Worm (Caenorhabditis elegans) whole organism, L1 larva: ENCODE results near the gene cutl-21.
A peak's percentile ranks its signal among the peaks of the same experiment; 100 is the strongest.

ENCODE experiments used
- C16A3.4 ChIP-seq: fragments of 150-350 bp; optimal IDR thresholded peaks from 2 replicates; lab custom pipeline; 2014; ENCODE audit warnings: missing biosample characterization, missing genetic modification characterization
- alr-1 ChIP-seq: fragments of 200-800 bp; sonication (Bioruptor generic); optimal IDR thresholded peaks from 2 replicates; lab custom pipeline; 2018; ENCODE audit warnings: borderline replicate concordance, mild to moderate bottlenecking, missing genetic modification characterization, missing compliant biosample characterization
- ama-1 ChIP-seq: fragments of 150-350 bp; optimal IDR thresholded peaks from 2 replicates; lab custom pipeline; 2014
- blmp-1 ChIP-seq: fragments of 150-350 bp; optimal IDR thresholded peaks from 2 replicates; lab custom pipeline; 2014; ENCODE audit warnings: missing biosample characterization, missing genetic modification characterization
- ceh-63 ChIP-seq: fragments of 200-800 bp; sonication (Bioruptor generic); optimal IDR thresholded peaks from 2 replicates; lab custom pipeline; 2018; ENCODE audit warnings: mild to moderate bottlenecking, missing genetic modification characterization, missing compliant biosample characterization
- ceh-8 ChIP-seq: fragments of 200-800 bp; sonication (Bioruptor generic); optimal IDR thresholded peaks from 2 replicates; lab custom pipeline; 2018; ENCODE audit warnings: mild to moderate bottlenecking, missing genetic modification characterization, moderate library complexity, missing compliant biosample characterization
- ceh-88 ChIP-seq: fragments of 200-800 bp; sonication (Bioruptor generic); IDR thresholded peaks from 2 replicates; pipeline ENCODE4 v1.3.6; 2022; ENCODE audit warnings: missing genetic modification characterization, missing compliant biosample characterization
- dpl-1 ChIP-seq, 3 experiments: fragments of 150-350 bp in 2 of 3; sonication (generic microtip) in 1 of 3; optimal IDR thresholded peaks; 2 replicates each; lab custom pipeline; 2014 to 2017; ENCODE audit warnings: missing biosample characterization in 3 of 3, missing genetic modification characterization in 3 of 3, missing genetic modification reagents in 3 of 3
- dsc-1 ChIP-seq: sonication (generic microtip); optimal IDR thresholded peaks from 2 replicates; lab custom pipeline; 2016; ENCODE audit warnings: mild to moderate bottlenecking, missing genetic modification characterization, missing compliant biosample characterization
- efl-1 ChIP-seq, 4 experiments: fragments of 150-350 bp; optimal IDR thresholded peaks in 3 of 4; peaks in 1 of 4; 1 replicate in 1 of 4; 2 replicates in 3 of 4; lab custom pipeline; 2014; ENCODE audit warnings: missing biosample characterization in 2 of 4, missing genetic modification characterization in 2 of 4, missing genetic modification reagents in 2 of 4
- efl-3 ChIP-seq: fragments of 200-800 bp; sonication (Bioruptor generic); optimal IDR thresholded peaks from 2 replicates; lab custom pipeline; 2018; ENCODE audit warnings: mild to moderate bottlenecking, missing genetic modification characterization, missing compliant biosample characterization
- egl-13 ChIP-seq: sonication (generic microtip); optimal IDR thresholded peaks from 2 replicates; lab custom pipeline; 2016; ENCODE audit warnings: missing genotype, missing genetic modification reagents, missing genetic modification characterization, missing compliant biosample characterization
- elt-2 ChIP-seq: sonication (generic microtip); optimal IDR thresholded peaks from 2 replicates; lab custom pipeline; 2016; ENCODE audit warnings: missing genetic modification characterization, mild to moderate bottlenecking, inconsistent platforms, missing compliant biosample characterization, missing genetic modification reagents
- elt-3 ChIP-seq, 6 experiments: fragments of 150-350 bp in 1 of 6; sonication (generic microtip); optimal IDR thresholded peaks; 2 replicates each; lab custom pipeline; 2017 to 2018; ENCODE audit warnings: missing biosample characterization in 6 of 6, missing genetic modification characterization in 6 of 6, inconsistent platforms in 1 of 6
- ets-5 ChIP-seq: fragments of 200-800 bp; sonication (Bioruptor generic); IDR thresholded peaks from 2 replicates; pipeline ENCODE4 v1.3.6; 2022; ENCODE audit warnings: missing genetic modification characterization, missing compliant biosample characterization
- fkh-8 ChIP-seq: sonication (generic microtip); optimal IDR thresholded peaks from 2 replicates; lab custom pipeline; 2016; ENCODE audit warnings: mild to moderate bottlenecking, missing genetic modification characterization, missing compliant biosample characterization
- grh-1 ChIP-seq: fragments of 200-800 bp; sonication (Bioruptor generic); IDR thresholded peaks from 2 replicates; pipeline ENCODE4 v1.3.6; 2022; ENCODE audit warnings: missing genetic modification reagents, missing genetic modification characterization, missing compliant biosample characterization
- hlh-4 ChIP-seq: sonication (generic microtip); optimal IDR thresholded peaks from 2 replicates; lab custom pipeline; 2016; ENCODE audit warnings: mild to moderate bottlenecking, missing genetic modification characterization, missing compliant biosample characterization
- hpl-2 ChIP-seq: fragments of 150-350 bp; optimal IDR thresholded peaks from 2 replicates; lab custom pipeline; 2014; ENCODE audit warnings: missing biosample characterization, missing genetic modification reagents, missing genetic modification characterization
- jun-1 ChIP-seq: fragments of 150-350 bp; optimal IDR thresholded peaks from 2 replicates; lab custom pipeline; 2014; ENCODE audit warnings: missing biosample characterization, missing genetic modification reagents, missing genetic modification characterization
- lin-13 ChIP-seq: fragments of 150-350 bp; optimal IDR thresholded peaks from 2 replicates; lab custom pipeline; 2014; ENCODE audit warnings: missing biosample characterization, missing genetic modification reagents, missing genetic modification characterization
- lin-14 ChIP-seq: fragments of 200-800 bp; sonication (Bioruptor generic); optimal IDR thresholded peaks from 2 replicates; lab custom pipeline; 2018; ENCODE audit warnings: mild to moderate bottlenecking, missing genetic modification characterization, moderate library complexity, missing compliant biosample characterization
- lin-35 ChIP-seq, 2 experiments: fragments of 150-350 bp; optimal IDR thresholded peaks; 2 replicates each; lab custom pipeline; 2014; ENCODE audit warnings: missing biosample characterization in 2 of 2, missing genetic modification characterization in 2 of 2, missing genetic modification reagents in 2 of 2
- lir-3 ChIP-seq: sonication (generic microtip); optimal IDR thresholded peaks from 2 replicates; lab custom pipeline; 2016; ENCODE audit warnings: mild to moderate bottlenecking, missing genetic modification characterization, moderate library complexity, missing compliant biosample characterization; ENCODE audit not compliant: poor library complexity
- lsy-2 ChIP-seq, 2 experiments: fragments of 150-350 bp; optimal IDR thresholded peaks; 2 replicates each; lab custom pipeline; 2014; ENCODE audit warnings: missing biosample characterization in 2 of 2, missing genetic modification characterization in 2 of 2
- mdl-1 ChIP-seq, 2 experiments: fragments of 150-350 bp; optimal IDR thresholded peaks; 2 replicates each; lab custom pipeline; 2014 to 2017; ENCODE audit warnings: missing biosample characterization in 2 of 2, missing genetic modification characterization in 2 of 2, inconsistent platforms in 1 of 2
- mep-1 ChIP-seq: fragments of 150-350 bp; optimal IDR thresholded peaks from 2 replicates; lab custom pipeline; 2014; ENCODE audit warnings: missing biosample characterization, missing genetic modification characterization
- nhr-19 ChIP-seq: fragments of 200-800 bp; sonication (Bioruptor generic); conservative IDR thresholded peaks from 2 replicates; pipeline ENCODE4 v1.3.6; 2022; ENCODE audit warnings: missing genetic modification characterization, missing compliant biosample characterization
- nhr-20 ChIP-seq: sonication (generic microtip); optimal IDR thresholded peaks from 2 replicates; lab custom pipeline; 2016; ENCODE audit warnings: mild to moderate bottlenecking, missing genetic modification characterization, missing compliant biosample characterization
- nhr-47 ChIP-seq: sonication (generic microtip); optimal IDR thresholded peaks from 2 replicates; lab custom pipeline; 2016; ENCODE audit warnings: mild to moderate bottlenecking, missing genetic modification characterization, moderate library complexity, missing compliant biosample characterization
- nhr-71 ChIP-seq: sonication (generic microtip); optimal IDR thresholded peaks from 2 replicates; lab custom pipeline; 2016; ENCODE audit warnings: mild to moderate bottlenecking, missing genetic modification characterization, moderate library complexity, missing compliant biosample characterization
- nhr-76 ChIP-seq: sonication (generic microtip); optimal IDR thresholded peaks from 2 replicates; lab custom pipeline; 2017; ENCODE audit warnings: missing biosample characterization, missing genetic modification characterization
- nhr-85 ChIP-seq: sonication (generic microtip); peaks from one replicate; lab custom pipeline; 2016; ENCODE audit warnings: missing genetic modification characterization, inconsistent platforms, missing compliant biosample characterization
- nhr-90 ChIP-seq: sonication (generic microtip); optimal IDR thresholded peaks from 2 replicates; lab custom pipeline; 2016; ENCODE audit warnings: mild to moderate bottlenecking, missing genetic modification characterization, missing compliant biosample characterization; ENCODE audit not compliant: poor library complexity
- pag-3 ChIP-seq: sonication (generic microtip); optimal IDR thresholded peaks from 2 replicates; lab custom pipeline; 2017; ENCODE audit warnings: missing genetic modification characterization, mild to moderate bottlenecking, missing compliant biosample characterization, antibody characterized with exemption, borderline replicate concordance; ENCODE audit not compliant: insufficient read depth
- pax-3 ChIP-seq: fragments of 200-800 bp; sonication (Bioruptor generic); optimal IDR thresholded peaks from 2 replicates; lab custom pipeline; 2018; ENCODE audit warnings: mild to moderate bottlenecking, missing genetic modification characterization, moderate library complexity, missing compliant biosample characterization
- rnt-1 ChIP-seq: sonication (generic microtip); optimal IDR thresholded peaks from 2 replicates; lab custom pipeline; 2016; ENCODE audit warnings: mild to moderate bottlenecking, missing genetic modification characterization, moderate library complexity, missing compliant biosample characterization
- skn-1 ChIP-seq: fragments of 150-350 bp; optimal IDR thresholded peaks from 2 replicates; lab custom pipeline; 2014; ENCODE audit warnings: missing biosample characterization, missing genetic modification characterization
- snu-23 ChIP-seq: sonication (generic microtip); optimal IDR thresholded peaks from 2 replicates; lab custom pipeline; 2016; ENCODE audit warnings: missing genetic modification characterization, missing compliant biosample characterization
- sox-4 ChIP-seq: sonication (generic microtip); optimal IDR thresholded peaks from 2 replicates; lab custom pipeline; 2016; ENCODE audit warnings: missing genetic modification characterization, missing compliant biosample characterization
- swsn-7 ChIP-seq: sonication (generic microtip); optimal IDR thresholded peaks from 2 replicates; lab custom pipeline; 2016; ENCODE audit warnings: missing genetic modification characterization, missing compliant biosample characterization
- tbx-2 ChIP-seq: sonication (generic microtip); optimal IDR thresholded peaks from 2 replicates; lab custom pipeline; 2016; ENCODE audit warnings: missing genetic modification characterization, missing compliant biosample characterization
- tlp-1 ChIP-seq: fragments of 150-350 bp; optimal IDR thresholded peaks from 2 replicates; lab custom pipeline; 2014; ENCODE audit warnings: missing biosample characterization, missing genetic modification characterization
- unc-62 ChIP-seq: fragments of 150-350 bp; optimal IDR thresholded peaks from 2 replicates; lab custom pipeline; 2014; ENCODE audit warnings: missing biosample characterization, missing genetic modification reagents, missing genetic modification characterization
- vab-15 ChIP-seq: sonication (generic microtip); optimal IDR thresholded peaks from 2 replicates; lab custom pipeline; 2017; ENCODE audit warnings: missing genotype, mild to moderate bottlenecking, missing genetic modification characterization, missing compliant biosample characterization
- xbp-1 ChIP-seq: sonication (generic microtip); optimal IDR thresholded peaks from 2 replicates; lab custom pipeline; 2016; ENCODE audit warnings: missing genetic modification characterization, missing compliant biosample characterization
- ztf-4 ChIP-seq: fragments of 150-350 bp; optimal IDR thresholded peaks from 2 replicates; lab custom pipeline; 2014; ENCODE audit warnings: missing biosample characterization, missing genetic modification characterization

Gene cutl-21

ce11 chrX:1010627-1011452, 6.7 kb downstream of the cutl-21 start:
- TF ChIP-seq swsn-7 (tag; lab: Kevin White, UChicago) (peak; percentile 38), ets-5 (GFP tag; lab: Robert Waterston, UW) (no peak), elt-3 (tag; optimal IDR thresholded peaks at IDR 0.05; lab: Kevin White, UChicago) (peak; percentile 0 to 83 (median 29)), sox-4 (tag; lab: Kevin White, UChicago) (peak; percentile 25), nhr-85 (tag; lab: Kevin White, UChicago) (peak; percentile 93), efl-3 (GFP tag; lab: Kevin White, UChicago) (no peak), alr-1 (tag; lab: Kevin White, UChicago) (no peak), pag-3 (tag; lab: Kevin White, UChicago) (peak; percentile 21), lin-35 (GFP tag; optimal IDR thresholded peaks at IDR 0.05; lab: Kevin White, UChicago) (peak in 1 of 2 experiments; percentile 76), lsy-2 (tag; optimal IDR thresholded peaks at IDR 0.05; lab: Kevin White, UChicago) (peak; percentile 34 to 62), snu-23 (peak; percentile 82), hlh-4 (tag; lab: Kevin White, UChicago) (no peak), tlp-1 (tag; lab: Kevin White, UChicago) (no peak), ztf-4 (tag; lab: Kevin White, UChicago) (peak; percentile 56), nhr-76 (tag; lab: Kevin White, UChicago) (no peak), mdl-1 (tag; optimal IDR thresholded peaks at IDR 0.05; lab: Kevin White, UChicago) (peak in 1 of 2 experiments; percentile 63), rnt-1 (tag; lab: Kevin White, UChicago) (peak; percentile 33), skn-1 (peak; percentile 68), vab-15 (tag; lab: Kevin White, UChicago) (peak; percentile 91), unc-62 (GFP tag; lab: Kevin White, UChicago) (no peak), efl-1 (optimal IDR thresholded peaks at IDR 0.05; lab: Kevin White, UChicago) (peak; percentile 1 to 16), efl-1 (GFP tag; optimal IDR thresholded peaks at IDR 0.05 in 1 of 2; lab: Kevin White, UChicago) (peak in 1 of 2 experiments; percentile 91), C16A3.4 (tag; lab: Kevin White, UChicago) (peak; percentile 38), blmp-1 (tag; lab: Kevin White, UChicago) (peak; percentile 75), lir-3 (tag; lab: Kevin White, UChicago) (peak; percentile 52), ama-1 (lab: Kevin White, UChicago) (peak; percentile 25), tbx-2 (tag; lab: Kevin White, UChicago) (peak; percentile 56), xbp-1 (no peak), elt-2 (tag; lab: Kevin White, UChicago) (peak; percentile 84), nhr-90 (tag; lab: Kevin White, UChicago) (peak; percentile 79), nhr-47 (tag; lab: Kevin White, UChicago) (peak; percentile 47), grh-1 (GFP tag; lab: Robert Waterston, UW) (peak; percentile 45; the same call in 1 of the 2 replicates), dsc-1 (tag; lab: Kevin White, UChicago) (peak; percentile 18), hpl-2 (GFP tag; lab: Kevin White, UChicago) (peak; percentile 36), nhr-20 (tag; lab: Kevin White, UChicago) (peak; percentile 85), egl-13 (tag; lab: Kevin White, UChicago) (peak; percentile 59), nhr-71 (tag; lab: Kevin White, UChicago) (peak; percentile 86), fkh-8 (tag; lab: Kevin White, UChicago) (peak; percentile 12), ceh-63 (GFP tag; lab: Kevin White, UChicago) (no peak), mep-1 (tag; lab: Kevin White, UChicago) (peak; percentile 62), nhr-19 (peak; percentile 81), lin-13 (GFP tag; lab: Kevin White, UChicago) (peak; percentile 26), lin-14 (GFP tag; lab: Kevin White, UChicago) (peak; percentile 74), ceh-88 (GFP tag; lab: Robert Waterston, UW) (0 out of 2 replicates have a peak, but pooled peaks have one; percentile 3), ceh-8 (GFP tag; lab: Kevin White, UChicago) (no peak), jun-1 (tag; lab: Kevin White, UChicago) (peak; percentile 9), pax-3 (tag; lab: Kevin White, UChicago) (peak; percentile 9), dpl-1 (GFP tag; optimal IDR thresholded peaks at IDR 0.05; lab: Kevin White, UChicago) (peak in 2 of 3 experiments; percentile 4 to 36)
